Worm (Caenorhabditis elegans) whole organism, midembryonic: ENCODE data around the gene F22H10.3.

Experiments
- T22C8.4 ChIP-seq: fragments of 200-800 bp; sonication (Bioruptor generic); IDR thresholded peaks from 2 replicates; pipeline ENCODE4 v1.3.6; 2022; ENCODE audit warnings: missing genetic modification characterization, missing compliant biosample characterization
- cog-1 ChIP-seq: sonication (generic microtip); optimal IDR thresholded peaks from 2 replicates; lab custom pipeline; 2016; ENCODE audit warnings: missing genetic modification characterization, missing compliant biosample characterization
- flt-1 ChIP-seq: fragments of 200-800 bp; sonication (Bioruptor generic); IDR thresholded peaks from 2 replicates; pipeline ENCODE4 v1.3.6; 2022; ENCODE audit warnings: missing genetic modification characterization, missing compliant biosample characterization
- klf-2 ChIP-seq: fragments of 200-800 bp; sonication (Bioruptor generic); conservative IDR thresholded peaks from 2 replicates; pipeline ENCODE4 v1.3.6; 2022; ENCODE audit warnings: missing genetic modification reagents, missing genetic modification characterization, missing compliant biosample characterization
- med-1 ChIP-seq: sonication (generic microtip); optimal IDR thresholded peaks from 2 replicates; lab custom pipeline; 2017; ENCODE audit warnings: missing genetic modification characterization, mild to moderate bottlenecking, missing compliant biosample characterization, antibody characterized with exemption, missing genetic modification reagents; ENCODE audit not compliant: insufficient read depth
- ref-1 ChIP-seq: fragments of 200-800 bp; sonication (Bioruptor generic); conservative IDR thresholded peaks from 2 replicates; pipeline ENCODE4 v1.3.6; 2022; ENCODE audit warnings: missing genetic modification reagents, missing genetic modification characterization, missing compliant biosample characterization
- tab-1 ChIP-seq: fragments of 200-800 bp; sonication (Bioruptor generic); IDR thresholded peaks from 2 replicates; pipeline ENCODE4 v1.3.6; 2022; ENCODE audit warnings: missing genetic modification characterization, missing compliant biosample characterization
- ztf-23 ChIP-seq: fragments of 200-800 bp; sonication (Bioruptor generic); IDR thresholded peaks from 2 replicates; pipeline ENCODE4 v1.3.6; 2022; ENCODE audit warnings: missing genetic modification reagents, missing genetic modification characterization, missing compliant biosample characterization
- ztf-29 ChIP-seq: fragments of 200-800 bp; sonication (Bioruptor generic); IDR thresholded peaks from 2 replicates; pipeline ENCODE4 v1.3.6; 2022; ENCODE audit warnings: missing genetic modification reagents, missing genetic modification characterization, missing compliant biosample characterization

Gene F22H10.3

DNA sequence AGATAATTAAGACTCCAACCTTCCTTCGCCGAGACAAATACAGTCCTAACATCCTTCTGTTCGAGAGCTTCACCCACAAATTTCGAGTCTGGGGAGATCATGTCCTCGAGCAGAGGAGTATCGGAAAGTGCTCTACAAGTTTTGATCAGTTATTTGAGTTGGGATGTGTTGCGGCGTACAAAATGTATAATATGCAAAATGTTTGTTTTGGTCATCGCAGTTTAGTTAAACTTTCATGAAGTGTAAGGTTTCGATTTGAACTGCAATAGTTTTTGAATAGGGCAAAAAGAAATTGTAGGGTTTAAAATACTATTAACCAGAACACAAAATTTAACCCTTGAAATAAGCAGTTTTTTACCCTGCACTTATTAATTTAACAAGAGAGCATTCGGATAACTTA is 2.9 kb downstream of the F22H10.3 start, which contains the start of gene tag-343:
Gene tag-343, minus strand, starts transcription at position 101 of the 400 bp plus-strand sequence.
- TF ChIP-seq T22C8.4, result no peak
- no peak for TF ChIP-seq ztf-29 (GFP tag; lab: Robert Waterston, UW)
- TF ChIP-seq flt-1 (GFP tag; lab: Robert Waterston, UW), result no peak
- TF ChIP-seq klf-2 (GFP tag; lab: Robert Waterston, UW), result no peak
- TF ChIP-seq ztf-23 (GFP tag; lab: Robert Waterston, UW), result no peak
- no peak for TF ChIP-seq ref-1 (GFP tag; lab: Robert Waterston, UW)
- TF ChIP-seq tab-1, result no peak
- TF ChIP-seq med-1 (GFP tag; lab: Kevin White, UChicago), result no peak
- no peak for TF ChIP-seq cog-1

ce11 chrX:16672661-16673060 is 4.8 kb downstream of the F22H10.3 start:
- TF ChIP-seq cog-1, result no peak
- no peak for TF ChIP-seq med-1 (GFP tag; lab: Kevin White, UChicago)
- no peak for TF ChIP-seq ztf-23 (GFP tag; lab: Robert Waterston, UW)
- no peak for TF ChIP-seq flt-1 (GFP tag; lab: Robert Waterston, UW)
- no peak for TF ChIP-seq ref-1 (GFP tag; lab: Robert Waterston, UW)
- TF ChIP-seq tab-1, result no peak
- no peak for TF ChIP-seq ztf-29 (GFP tag; lab: Robert Waterston, UW)

- TF ChIP-seq flt-1 (GFP tag; lab: Robert Waterston, UW), result peak; percentile 56; the same call in 1 of the 2 replicates
- TF ChIP-seq ztf-23 (GFP tag; lab: Robert Waterston, UW), result no peak
These were observed 6.3 kb downstream of the F22H10.3 start for ce11 chrX:16671234-16671633.

DNA sequence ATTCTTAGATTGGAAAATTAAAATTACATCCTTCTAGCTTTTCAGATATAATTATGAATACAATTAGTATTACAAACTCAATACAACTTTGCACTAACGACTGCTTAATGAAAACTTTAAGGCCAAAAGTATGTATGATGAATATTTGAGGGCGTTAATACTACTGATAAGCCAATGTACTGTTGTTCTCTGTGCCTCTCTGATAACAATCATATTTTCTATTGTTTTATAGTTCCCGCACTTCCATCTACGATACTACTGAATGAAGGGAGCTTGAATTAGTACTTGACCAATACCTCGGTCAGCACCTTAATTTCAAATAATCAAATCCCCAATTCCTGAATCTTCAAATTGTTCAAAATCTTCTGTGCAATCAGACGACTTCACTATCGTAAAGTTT is 8.4 kb downstream of the F22H10.3 start:
- TF ChIP-seq flt-1 (GFP tag; lab: Robert Waterston, UW), result no peak
- no peak for TF ChIP-seq klf-2 (GFP tag; lab: Robert Waterston, UW)
- TF ChIP-seq cog-1, result no peak
- TF ChIP-seq tab-1, result no peak
- no peak for TF ChIP-seq ref-1 (GFP tag; lab: Robert Waterston, UW)
- no peak for TF ChIP-seq T22C8.4
- TF ChIP-seq ztf-29 (GFP tag; lab: Robert Waterston, UW), result no peak
- no peak for TF ChIP-seq med-1 (GFP tag; lab: Kevin White, UChicago)
- no peak for TF ChIP-seq ztf-23 (GFP tag; lab: Robert Waterston, UW)

DNA sequence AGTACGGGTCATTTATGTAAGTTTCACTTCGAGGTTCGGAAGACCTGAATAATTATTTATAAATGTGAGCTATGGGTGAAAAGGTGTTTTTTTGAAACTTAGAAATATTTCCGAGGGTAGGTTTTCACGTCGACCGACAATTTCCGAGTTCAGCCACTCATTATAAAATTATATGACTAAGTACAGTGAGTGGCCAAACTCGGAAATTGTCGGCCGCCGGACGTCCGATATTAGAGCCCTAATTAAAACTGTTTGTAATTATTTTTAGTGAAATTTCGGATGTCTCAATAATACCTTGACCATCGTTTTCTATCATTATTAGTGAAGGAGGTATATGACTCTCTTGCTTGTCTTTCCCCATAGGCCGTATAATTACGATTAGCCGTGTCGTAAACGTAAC is 10.0 kb downstream of the F22H10.3 start:
- TF ChIP-seq med-1 (GFP tag; lab: Kevin White, UChicago) (no peak), flt-1 (GFP tag; lab: Robert Waterston, UW) (no peak), ref-1 (GFP tag; lab: Robert Waterston, UW) (no peak), ztf-23 (GFP tag; lab: Robert Waterston, UW) (no peak), tab-1 (no peak), ztf-29 (GFP tag; lab: Robert Waterston, UW) (no peak), cog-1 (no peak), T22C8.4 (no peak), klf-2 (GFP tag; lab: Robert Waterston, UW) (no peak)

- TF ChIP-seq klf-2 (GFP tag; lab: Robert Waterston, UW) (no peak), tab-1 (no peak), ztf-23 (GFP tag; lab: Robert Waterston, UW) (no peak), med-1 (GFP tag; lab: Kevin White, UChicago) (no peak), ztf-29 (GFP tag; lab: Robert Waterston, UW) (no peak), T22C8.4 (no peak), flt-1 (GFP tag; lab: Robert Waterston, UW) (no peak), ref-1 (GFP tag; lab: Robert Waterston, UW) (no peak), cog-1 (no peak)
These were observed 14.8 kb downstream of the F22H10.3 start, which contains the start of gene F43B10.1 for ce11 chrX:16662723-16663122. Gene F43B10.1 (minus strand): TSS chrX:16662823.

- no peak for TF ChIP-seq T22C8.4
- no peak for TF ChIP-seq flt-1 (GFP tag; lab: Robert Waterston, UW)
- no peak for TF ChIP-seq cog-1
- no peak for TF ChIP-seq ztf-23 (GFP tag; lab: Robert Waterston, UW)
- no peak for TF ChIP-seq klf-2 (GFP tag; lab: Robert Waterston, UW)
- no peak for TF ChIP-seq med-1 (GFP tag; lab: Kevin White, UChicago)
- TF ChIP-seq ref-1 (GFP tag; lab: Robert Waterston, UW), result no peak
- TF ChIP-seq tab-1, result no peak
- TF ChIP-seq ztf-29 (GFP tag; lab: Robert Waterston, UW), result no peak
These were observed 17.2 kb downstream of the F22H10.3 start for ce11 chrX:16660268-16660667.

- TF ChIP-seq ref-1 (GFP tag; lab: Robert Waterston, UW) (no peak), med-1 (GFP tag; lab: Kevin White, UChicago) (no peak), tab-1 (no peak)
These were observed 19.2 kb downstream of the F22H10.3 start for ce11 chrX:16658309-16658708.

DNA sequence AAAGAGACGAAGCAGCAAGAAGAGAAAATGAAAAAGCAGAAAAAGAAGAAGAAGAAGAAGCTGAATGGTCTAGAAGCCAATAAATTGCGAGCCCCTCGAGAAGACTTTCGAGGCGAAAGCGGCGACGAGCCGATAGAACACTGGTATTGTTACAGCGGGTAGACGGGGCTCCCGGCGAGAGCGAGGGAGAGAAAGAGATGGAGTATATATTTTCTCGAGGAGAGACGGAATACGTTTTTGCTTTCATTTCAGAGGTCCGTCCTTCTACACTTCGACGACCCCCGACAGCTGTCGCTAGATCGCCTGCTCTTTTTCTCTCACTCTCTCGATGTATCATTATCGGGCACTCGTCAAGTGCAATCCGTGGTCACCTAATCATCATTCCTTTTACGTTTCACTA is 22.2 kb downstream of the F22H10.3 start:
- no peak for TF ChIP-seq T22C8.4
- no peak for TF ChIP-seq tab-1
- TF ChIP-seq ztf-29 (GFP tag; lab: Robert Waterston, UW), result no peak
- TF ChIP-seq ztf-23 (GFP tag; lab: Robert Waterston, UW), result no peak
- TF ChIP-seq flt-1 (GFP tag; lab: Robert Waterston, UW), result no peak; the same call in 1 of the 2 replicates
- TF ChIP-seq ref-1 (GFP tag; lab: Robert Waterston, UW), result no peak
- no peak for TF ChIP-seq med-1 (GFP tag; lab: Kevin White, UChicago)
- no peak for TF ChIP-seq klf-2 (GFP tag; lab: Robert Waterston, UW)
- TF ChIP-seq cog-1, result no peak

- TF ChIP-seq tab-1, result no peak
- TF ChIP-seq ztf-23 (GFP tag; lab: Robert Waterston, UW), result no peak
- TF ChIP-seq T22C8.4, result no peak
- no peak for TF ChIP-seq cog-1
- no peak for TF ChIP-seq klf-2 (GFP tag; lab: Robert Waterston, UW)
- no peak for TF ChIP-seq ref-1 (GFP tag; lab: Robert Waterston, UW)
- TF ChIP-seq flt-1 (GFP tag; lab: Robert Waterston, UW), result no peak
- no peak for TF ChIP-seq ztf-29 (GFP tag; lab: Robert Waterston, UW)
- TF ChIP-seq med-1 (GFP tag; lab: Kevin White, UChicago), result no peak
These were observed 26.9 kb downstream of the F22H10.3 start for ce11 chrX:16650600-16650999.
